Fruit fly (Drosophila melanogaster) whole organism, embryonic: ENCODE results near the gene Nazo.
A peak's percentile ranks its signal among the peaks of the same experiment; 100 is the strongest.

ENCODE experiments used
- BtbVII ChIP-seq: fragments of 200-800 bp; sonication (Bioruptor generic); optimal IDR thresholded peaks from 3 replicates; lab custom pipeline; 2017; ENCODE audit warnings: missing biosample characterization, mild to moderate bottlenecking, missing genetic modification characterization
- CG10565 ChIP-seq: fragments of 200-800 bp; sonication (Bioruptor generic); optimal IDR thresholded peaks from 3 replicates; lab custom pipeline; 2016; ENCODE audit warnings: missing biosample characterization, mild to moderate bottlenecking, missing genetic modification characterization
- CG1233 ChIP-seq: fragments of 200-800 bp; sonication (Bioruptor generic); optimal IDR thresholded peaks from 4 replicates; lab custom pipeline; 2018; ENCODE audit warnings: missing biosample characterization, mild to moderate bottlenecking, missing genetic modification characterization
- CG15073 ChIP-seq: fragments of 200-800 bp; sonication (Bioruptor generic); optimal IDR thresholded peaks from 2 replicates; lab custom pipeline; 2016; ENCODE audit warnings: missing biosample characterization, missing genetic modification characterization
- CG15601 ChIP-seq: fragments of 200-800 bp; sonication (Bioruptor generic); optimal IDR thresholded peaks from 3 replicates; lab custom pipeline; 2019; ENCODE audit warnings: missing biosample characterization, mild to moderate bottlenecking, missing genetic modification characterization, moderate library complexity
- CG1647 ChIP-seq: fragments of 200-800 bp; sonication (Bioruptor generic); optimal IDR thresholded peaks from 3 replicates; lab custom pipeline; 2016; ENCODE audit warnings: missing biosample characterization, missing genetic modification characterization
- CG16813 ChIP-seq: fragments of 200-800 bp; sonication (Bioruptor generic); IDR thresholded peaks from 3 replicates; pipeline ENCODE4 v1.3.6; 2022; ENCODE audit warnings: missing biosample characterization, missing genetic modification characterization; ENCODE audit not compliant: partially characterized antibody
- CG31441 ChIP-seq: fragments of 200-800 bp; sonication (Bioruptor generic); IDR thresholded peaks from 2 replicates; pipeline ENCODE4 v1.3.6; 2022; ENCODE audit warnings: missing biosample characterization, missing genetic modification characterization
- CG3281 ChIP-seq: fragments of 200-800 bp; sonication (Bioruptor generic); optimal IDR thresholded peaks from 3 replicates; lab custom pipeline; 2017; ENCODE audit warnings: missing biosample characterization, mild to moderate bottlenecking, missing genetic modification characterization
- CG33557 ChIP-seq: fragments of 200-800 bp; sonication (Bioruptor generic); optimal IDR thresholded peaks from 2 replicates; lab custom pipeline; 2019; ENCODE audit warnings: missing biosample characterization, mild to moderate bottlenecking, missing genetic modification characterization, moderate library complexity
- CG43689 ChIP-seq: fragments of 200-800 bp; sonication (Bioruptor generic); IDR thresholded peaks from 2 replicates; pipeline ENCODE4 v1.3.6; 2022; ENCODE audit warnings: missing biosample characterization, missing genetic modification characterization
- CG4730 ChIP-seq: fragments of 200-800 bp; sonication (Bioruptor generic); IDR thresholded peaks from 2 replicates; pipeline ENCODE4 v1.3.6; 2022; ENCODE audit warnings: missing biosample characterization, missing genetic modification characterization
- CG6272 ChIP-seq: fragments of 200-800 bp; sonication (Bioruptor generic); IDR thresholded peaks from 2 replicates; pipeline ENCODE4 v1.3.6; 2022; ENCODE audit warnings: missing biosample characterization, missing genetic modification characterization
- CG8388 ChIP-seq: fragments of 200-800 bp; sonication (Bioruptor generic); optimal IDR thresholded peaks from 2 replicates; lab custom pipeline; 2019; ENCODE audit warnings: missing biosample characterization, mild to moderate bottlenecking, missing genetic modification characterization, moderate library complexity
- CG9609 ChIP-seq: fragments of 200-800 bp; sonication (Bioruptor generic); optimal IDR thresholded peaks from 3 replicates; lab custom pipeline; 2016; ENCODE audit warnings: missing biosample characterization, missing genetic modification characterization
- Drgx ChIP-seq: fragments of 200-800 bp; sonication (Bioruptor generic); IDR thresholded peaks from 2 replicates; pipeline ENCODE4 v1.3.6; 2022; ENCODE audit warnings: missing biosample characterization, missing genetic modification characterization
- E2f2 ChIP-seq: fragments of 200-800 bp; sonication (Bioruptor generic); IDR thresholded peaks from 2 replicates; pipeline ENCODE4 v1.3.6; 2022; ENCODE audit warnings: missing biosample characterization, missing genetic modification characterization
- Hr51 ChIP-seq, 2 experiments: fragments of 200-800 bp; sonication (Bioruptor generic); optimal IDR thresholded peaks; 2 replicates in 1 of 2; 3 replicates in 1 of 2; lab custom pipeline; 2016 to 2018; ENCODE audit warnings: missing biosample characterization in 2 of 2, missing genetic modification characterization in 2 of 2, mild to moderate bottlenecking in 1 of 2, moderate library complexity in 1 of 2
- Hr78 ChIP-seq, 2 experiments: fragments of 200-800 bp in 1 of 2; fragments of >200 bp in 1 of 2; sonication (Bioruptor generic) in 1 of 2; optimal IDR thresholded peaks; 2 replicates each; lab custom pipeline; 2017 to 2019; ENCODE audit warnings: missing biosample characterization in 2 of 2, missing genetic modification characterization in 2 of 2, mild to moderate bottlenecking in 1 of 2, moderate library complexity in 1 of 2
- Hsf ChIP-seq: fragments of 200-800 bp; sonication (Bioruptor generic); optimal IDR thresholded peaks from 3 replicates; lab custom pipeline; 2016; ENCODE audit warnings: missing biosample characterization, missing genetic modification characterization
- Lim3 ChIP-seq: fragments of 200-800 bp; sonication (Bioruptor generic); IDR thresholded peaks from 2 replicates; pipeline ENCODE4 v1.3.6; 2022; ENCODE audit warnings: missing biosample characterization, missing genetic modification characterization
- Pdp1 ChIP-seq, 2 experiments: fragments of 200-800 bp; sonication (Bioruptor generic); optimal IDR thresholded peaks; 3 replicates each; lab custom pipeline; 2016; ENCODE audit warnings: missing biosample characterization in 2 of 2, missing genetic modification characterization in 2 of 2, mild to moderate bottlenecking in 1 of 2, moderate library complexity in 1 of 2
- Rfx ChIP-seq: fragments of 200-800 bp; sonication (Bioruptor generic); IDR thresholded peaks from 2 replicates; pipeline ENCODE4 v1.3.6; 2022; ENCODE audit warnings: missing biosample characterization, missing genetic modification characterization
- Side ChIP-seq: fragments of 200-800 bp; sonication (Bioruptor generic); optimal IDR thresholded peaks from 2 replicates; lab custom pipeline; 2016; ENCODE audit warnings: missing biosample characterization, missing genetic modification characterization
- Usf ChIP-seq: fragments of 200-800 bp; sonication (Bioruptor generic); optimal IDR thresholded peaks from 2 replicates; lab custom pipeline; 2017; ENCODE audit warnings: missing genotype, missing biosample characterization, missing genetic modification characterization
- az2 ChIP-seq: fragments of 200-800 bp; sonication (Bioruptor generic); optimal IDR thresholded peaks from 3 replicates; lab custom pipeline; 2016; ENCODE audit warnings: missing biosample characterization, missing genetic modification characterization
- cato ChIP-seq: fragments of 200-800 bp; sonication (Bioruptor generic); optimal IDR thresholded peaks from 2 replicates; lab custom pipeline; 2016; ENCODE audit warnings: missing biosample characterization, missing genetic modification characterization, borderline replicate concordance
- chinmo ChIP-seq: fragments of 200-800 bp; sonication (Bioruptor generic); IDR thresholded peaks from 4 replicates; pipeline ENCODE4 v1.3.6; 2022; ENCODE audit warnings: missing biosample characterization, missing genetic modification characterization; ENCODE audit not compliant: partially characterized antibody
- chm ChIP-seq: fragments of 200-800 bp; sonication (Bioruptor generic); IDR thresholded peaks from 2 replicates; pipeline ENCODE4 v1.3.6; 2022; ENCODE audit warnings: missing biosample characterization, missing genetic modification characterization
- corto ChIP-seq: fragments of 200-800 bp; sonication (Bioruptor generic); optimal IDR thresholded peaks from 2 replicates; lab custom pipeline; 2016; ENCODE audit warnings: missing biosample characterization, mild to moderate bottlenecking, missing genetic modification characterization, moderate library complexity
- crp ChIP-seq, 2 experiments: fragments of 200-800 bp; sonication (Bioruptor generic); optimal IDR thresholded peaks; 2 replicates in 1 of 2; 3 replicates in 1 of 2; lab custom pipeline; 2017; ENCODE audit warnings: missing biosample characterization in 2 of 2, missing genetic modification characterization in 2 of 2, mild to moderate bottlenecking in 1 of 2, moderate library complexity in 1 of 2
- fd64A ChIP-seq: fragments of 200-800 bp; sonication (Bioruptor generic); optimal IDR thresholded peaks from 3 replicates; lab custom pipeline; 2018; ENCODE audit warnings: missing biosample characterization, mild to moderate bottlenecking, missing genetic modification characterization
- grn ChIP-seq: fragments of 200-800 bp; sonication (Bioruptor generic); optimal IDR thresholded peaks from 3 replicates; lab custom pipeline; 2017; ENCODE audit warnings: missing biosample characterization, missing genetic modification characterization
- gro ChIP-seq: fragments of 200-800 bp; sonication (Bioruptor generic); optimal IDR thresholded peaks from 2 replicates; lab custom pipeline; 2016; ENCODE audit warnings: missing biosample characterization, missing genetic modification characterization
- jing ChIP-seq: fragments of 200-800 bp; sonication (Bioruptor generic); optimal IDR thresholded peaks from 2 replicates; lab custom pipeline; 2018; ENCODE audit warnings: missing biosample characterization, mild to moderate bottlenecking, missing genetic modification characterization
- nerfin-2 ChIP-seq: fragments of 200-800 bp; sonication (Bioruptor generic); IDR thresholded peaks from 2 replicates; pipeline ENCODE4 v1.3.6; 2022; ENCODE audit warnings: missing biosample characterization, missing genetic modification characterization; ENCODE audit not compliant: partially characterized antibody
- oc ChIP-seq: fragments of 200-800 bp; sonication (Bioruptor generic); optimal IDR thresholded peaks from 2 replicates; lab custom pipeline; 2018; ENCODE audit warnings: missing biosample characterization, mild to moderate bottlenecking, missing genetic modification characterization, moderate library complexity
- pan ChIP-seq, 4 experiments: fragments of >200 bp in 3 of 4; fragments of 200-800 bp in 1 of 4; sonication (Bioruptor generic) in 1 of 4; optimal IDR thresholded peaks in 3 of 4; IDR thresholded peaks in 1 of 4; 2 replicates each; pipeline versions ENCODE4 v1.3.6 to Lab custom; 2017 to 2022; ENCODE audit warnings: missing biosample characterization in 2 of 4, missing genetic modification characterization in 2 of 4, mixed read lengths in 1 of 4
- pros ChIP-seq: fragments of 200-800 bp; sonication (Bioruptor generic); optimal IDR thresholded peaks from 3 replicates; lab custom pipeline; 2019; ENCODE audit warnings: missing biosample characterization, mild to moderate bottlenecking, missing genetic modification characterization, moderate library complexity
- salm ChIP-seq: fragments of 200-800 bp; sonication (Bioruptor generic); optimal IDR thresholded peaks from 2 replicates; lab custom pipeline; 2018; ENCODE audit warnings: missing biosample characterization, mild to moderate bottlenecking, missing genetic modification characterization
- sd ChIP-seq: fragments of 200-800 bp; sonication (Bioruptor generic); optimal IDR thresholded peaks from 3 replicates; lab custom pipeline; 2018; ENCODE audit warnings: missing biosample characterization, mild to moderate bottlenecking, missing genetic modification characterization, moderate library complexity
- slp2 ChIP-seq: fragments of 200-800 bp; sonication (Bioruptor generic); optimal IDR thresholded peaks from 2 replicates; lab custom pipeline; 2016; ENCODE audit warnings: missing biosample characterization, missing genetic modification characterization
- so ChIP-seq: fragments of 200-800 bp; sonication (Bioruptor generic); IDR thresholded peaks from 3 replicates; pipeline ENCODE4 v1.3.6; 2022; ENCODE audit warnings: missing biosample characterization, missing genetic modification characterization
- ssp ChIP-seq: fragments of 200-800 bp; sonication (Bioruptor generic); IDR thresholded peaks from 2 replicates; pipeline ENCODE4 v1.3.6; 2022; ENCODE audit warnings: missing biosample characterization, missing genetic modification characterization
- unpg ChIP-seq: fragments of 200-800 bp; sonication (Bioruptor generic); optimal IDR thresholded peaks from 3 replicates; lab custom pipeline; 2018; ENCODE audit warnings: missing biosample characterization, mild to moderate bottlenecking, missing genetic modification characterization, moderate library complexity
- vnd ChIP-seq: fragments of 200-800 bp; sonication (Bioruptor generic); IDR thresholded peaks from 3 replicates; pipeline ENCODE4 v1.3.6; 2022; ENCODE audit warnings: missing biosample characterization, missing genetic modification characterization; ENCODE audit not compliant: partially characterized antibody
- vvl ChIP-seq: fragments of 200-800 bp; sonication (Bioruptor generic); IDR thresholded peaks from 2 replicates; pipeline ENCODE4 v1.3.6; 2022; ENCODE audit warnings: missing biosample characterization, missing genetic modification characterization

Nazo gene

dm6 chr3R:8251532-8251931, 36.1 kb upstream of the Nazo start (continued):
- no peak for TF ChIP-seq crp (GFP tag; optimal IDR thresholded peaks at IDR 0.05; lab: Kevin White, UChicago)
- no peak for TF ChIP-seq gro (GFP tag; lab: Kevin White, UChicago)
- TF ChIP-seq jing (GFP tag; lab: Kevin White, UChicago), result no peak
- TF ChIP-seq chm, result no peak
- TF ChIP-seq Rfx (GFP tag; lab: Robert Waterston, UW), result no peak
- no peak for TF ChIP-seq Lim3 (GFP tag; lab: Robert Waterston, UW)
- TF ChIP-seq CG33557 (GFP tag; lab: Kevin White, UChicago), result peak; percentile 64
- TF ChIP-seq grn, result peak; percentile 66
- no peak for TF ChIP-seq pan (optimal IDR thresholded peaks at IDR 0.05; lab: Kevin White, UChicago)
- peak in 1 of 2 experiments; percentile 4 for TF ChIP-seq pan (GFP tag; optimal IDR thresholded peaks at IDR 0.05 in 1 of 2, IDR thresholded peaks at IDR 0.05 in 1 of 2)
- no peak for TF ChIP-seq CG3281 (GFP tag; lab: Kevin White, UChicago)
- TF ChIP-seq, all 482 proteins: peak for 23

DNA sequence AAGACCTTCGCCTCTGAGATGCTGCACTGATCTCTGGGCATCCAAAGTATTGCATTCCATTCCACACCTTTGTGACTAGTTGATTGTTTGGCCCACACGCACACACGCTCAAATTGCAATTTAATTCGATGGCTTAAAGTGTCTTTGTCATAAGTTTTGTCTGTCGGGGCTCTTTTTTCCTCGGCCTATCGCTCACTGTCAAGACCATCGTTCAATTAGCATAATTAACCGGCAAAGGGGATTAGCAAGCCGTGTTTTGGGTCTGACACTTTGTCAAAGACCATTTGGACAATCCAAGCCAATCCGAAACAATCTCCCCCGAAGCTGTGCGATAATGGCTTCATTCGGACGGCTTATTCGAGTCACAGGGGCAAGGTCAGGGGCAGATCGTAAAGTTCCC, 33.3 kb upstream of the Nazo start:
- no peak for TF ChIP-seq CG1647 (GFP tag; lab: Kevin White, UChicago)
- TF ChIP-seq Hr78 (GFP tag; optimal IDR thresholded peaks at IDR 0.05; lab: Kevin White, UChicago), result no peak
- TF ChIP-seq sd (tag; lab: Kevin White, UChicago), result peak; percentile 52
- no peak for TF ChIP-seq CG15073
- no peak for TF ChIP-seq Side
- peak; percentile 78 for TF ChIP-seq oc (tag; lab: Kevin White, UChicago)
- TF ChIP-seq corto (GFP tag; lab: Kevin White, UChicago), result no peak
- TF ChIP-seq chinmo (GFP tag; lab: Robert Waterston, UW), result 0 out of 4 replicates have a peak, but pooled peaks have one; percentile 64
- peak; percentile 14; the same call in 1 of the 2 replicates for TF ChIP-seq vvl (GFP tag; lab: Robert Waterston, UW)
- TF ChIP-seq BtbVII (GFP tag; lab: Kevin White, UChicago), result no peak
- TF ChIP-seq Pdp1 (GFP tag; optimal IDR thresholded peaks at IDR 0.05; lab: Kevin White, UChicago), result peak in 1 of 2 experiments; percentile 7
- TF ChIP-seq pros, result peak; percentile 2

dm6 chr3R:8256040-8256439, 31.6 kb upstream of the Nazo start:
- TF ChIP-seq ssp (GFP tag; lab: Robert Waterston, UW), result no peak
- no peak for TF ChIP-seq CG16813 (GFP tag; lab: Robert Waterston, UW)
- no peak for TF ChIP-seq so (GFP tag; lab: Robert Waterston, UW)
- TF ChIP-seq CG15601 (tag; lab: Kevin White, UChicago), result no peak
- no peak for TF ChIP-seq nerfin-2
- TF ChIP-seq CG1233, result peak; percentile 27
- TF ChIP-seq CG4730 (GFP tag; lab: Robert Waterston, UW), result no peak
- TF ChIP-seq Usf (GFP tag; lab: Kevin White, UChicago), result no peak
- TF ChIP-seq salm (tag; lab: Kevin White, UChicago), result no peak
- TF ChIP-seq fd64A (GFP tag; lab: Kevin White, UChicago), result no peak
- no peak for TF ChIP-seq vvl (GFP tag; lab: Robert Waterston, UW)
- TF ChIP-seq E2f2 (GFP tag; lab: Robert Waterston, UW), result no peak
- peak in 1 of 2 experiments; percentile 52 for TF ChIP-seq Hr51 (GFP tag; optimal IDR thresholded peaks at IDR 0.05; lab: Kevin White, UChicago)
- peak; percentile 7 for TF ChIP-seq CG8388 (GFP tag; lab: Kevin White, UChicago)
- no peak for TF ChIP-seq cato (GFP tag; lab: Kevin White, UChicago)
- no peak for TF ChIP-seq slp2 (GFP tag; lab: Kevin White, UChicago)
- TF ChIP-seq CG9609 (GFP tag; lab: Kevin White, UChicago), result no peak
- peak; percentile 53 for TF ChIP-seq unpg (GFP tag; lab: Kevin White, UChicago)
- TF ChIP-seq vnd (GFP tag; lab: Robert Waterston, UW), result no peak
- no peak for TF ChIP-seq CG6272
- TF ChIP-seq CG43689 (GFP tag; lab: Robert Waterston, UW), result no peak
- no peak for TF ChIP-seq Lim3 (GFP tag; lab: Robert Waterston, UW)
- peak; percentile 67; the same call in 1 of the 2 replicates for TF ChIP-seq Drgx (GFP tag; lab: Robert Waterston, UW)
- no peak for TF ChIP-seq CG10565 (GFP tag; lab: Kevin White, UChicago)
- no peak for TF ChIP-seq CG31441
- TF ChIP-seq az2 (GFP tag; lab: Kevin White, UChicago), result no peak
- no peak for TF ChIP-seq Hsf
